Worm (Caenorhabditis elegans) whole organism, L2 larva: ENCODE results near the gene sru-28.

Experiments used
- ceh-82 ChIP-seq: fragments of 150-350 bp; optimal IDR thresholded peaks from 2 replicates; lab custom pipeline; 2014; ENCODE audit warnings: missing biosample characterization, missing genetic modification characterization
- lin-11 ChIP-seq: fragments of 150-350 bp; sonication (generic microtip); optimal IDR thresholded peaks from 2 replicates; lab custom pipeline; 2014; ENCODE audit warnings: missing biosample characterization, missing genetic modification characterization, inconsistent platforms, mixed read lengths
- lin-39 ChIP-seq: fragments of 150-350 bp; optimal IDR thresholded peaks from 2 replicates; lab custom pipeline; 2014; ENCODE audit warnings: missing biosample characterization, missing genetic modification reagents, missing genetic modification characterization
- nhr-237 ChIP-seq: fragments of 150-350 bp; optimal IDR thresholded peaks from 2 replicates; lab custom pipeline; 2014; ENCODE audit warnings: missing biosample characterization, missing genetic modification characterization
- ztf-11 ChIP-seq: sonication (generic microtip); optimal IDR thresholded peaks from 2 replicates; lab custom pipeline; 2017; ENCODE audit warnings: missing biosample characterization, missing genetic modification characterization

DNA sequence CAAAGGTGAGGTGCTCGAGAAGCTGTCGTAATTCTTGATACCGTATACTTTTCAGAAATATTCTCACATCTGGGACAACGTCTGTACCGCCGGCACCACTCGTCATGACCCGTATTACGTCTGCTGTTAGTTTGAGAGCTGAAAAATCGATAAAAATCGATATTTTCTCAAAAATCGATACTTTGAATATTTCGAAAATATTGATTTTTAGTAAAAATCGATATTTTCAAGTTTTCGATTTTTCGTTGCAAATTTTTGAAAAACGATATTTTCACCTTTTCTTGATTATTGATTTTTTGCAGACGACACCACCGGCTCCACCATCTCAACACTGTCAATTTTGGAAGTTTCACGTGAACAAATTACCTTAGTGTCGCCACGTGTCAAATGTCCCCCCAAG lies 10.3 kb upstream of the sru-28 start:
- TF ChIP-seq lin-39 (no peak), nhr-237 (no peak), ztf-11 (tag; lab: Kevin White, UChicago) (no peak), ceh-82 (tag; lab: Kevin White, UChicago) (no peak), lin-11 (no peak)
